Worm (Caenorhabditis elegans) whole organism, L4 larva: ENCODE results near the gene lron-1.

Experiments
- ama-1 ChIP-seq: fragments of 150-350 bp; optimal IDR thresholded peaks from 2 replicates; lab custom pipeline; 2014; ENCODE audit warnings: inconsistent platforms, mixed read lengths
- ceh-82 ChIP-seq: sonication (generic microtip); optimal IDR thresholded peaks from 2 replicates; lab custom pipeline; 2017; ENCODE audit warnings: missing biosample characterization, missing genetic modification characterization
- fos-1 ChIP-seq: fragments of 150-350 bp; optimal IDR thresholded peaks from 2 replicates; lab custom pipeline; 2014; ENCODE audit warnings: missing biosample characterization, missing genetic modification characterization
- lin-39 ChIP-seq: fragments of 150-350 bp; optimal IDR thresholded peaks from 2 replicates; lab custom pipeline; 2014; ENCODE audit warnings: missing biosample characterization, missing genetic modification reagents, missing genetic modification characterization
- lsy-2 ChIP-seq, 2 experiments: fragments of 150-350 bp in 1 of 2; sonication (generic microtip) in 1 of 2; optimal IDR thresholded peaks; 2 replicates each; lab custom pipeline; 2014 to 2017; ENCODE audit warnings: missing biosample characterization in 2 of 2, missing genetic modification characterization in 2 of 2
- nhr-111 ChIP-seq: fragments of 200-800 bp; sonication (Bioruptor generic); optimal IDR thresholded peaks from 2 replicates; lab custom pipeline; 2018; ENCODE audit warnings: mild to moderate bottlenecking, missing genetic modification characterization, missing compliant biosample characterization
- nhr-25 ChIP-seq: sonication (generic microtip); optimal IDR thresholded peaks from 2 replicates; lab custom pipeline; 2017; ENCODE audit warnings: missing genetic modification characterization, mild to moderate bottlenecking, missing compliant biosample characterization, antibody characterized with exemption, moderate library complexity, borderline replicate concordance; ENCODE audit not compliant: insufficient read depth
- rbr-2 ChIP-seq: sonication (generic microtip); optimal IDR thresholded peaks from 2 replicates; lab custom pipeline; 2016; ENCODE audit warnings: missing genotype, missing genetic modification characterization, missing compliant biosample characterization
- skn-1 ChIP-seq: fragments of 150-350 bp; optimal IDR thresholded peaks from 2 replicates; lab custom pipeline; 2014; ENCODE audit warnings: missing biosample characterization, missing genetic modification characterization
- snpc-4 ChIP-seq: fragments of 150-350 bp; optimal IDR thresholded peaks from 2 replicates; lab custom pipeline; 2014; ENCODE audit warnings: missing biosample characterization, missing genetic modification characterization
- unc-130 ChIP-seq: sonication (generic microtip); optimal IDR thresholded peaks from 2 replicates; lab custom pipeline; 2016; ENCODE audit warnings: missing genetic modification reagents, missing genetic modification characterization, missing compliant biosample characterization
- unc-39 ChIP-seq: sonication (generic microtip); optimal IDR thresholded peaks from 2 replicates; lab custom pipeline; 2017; ENCODE audit warnings: missing biosample characterization, missing genetic modification characterization
- unc-62 ChIP-seq, 3 experiments: fragments of 150-350 bp in 1 of 3; sonication (generic microtip); optimal IDR thresholded peaks in 2 of 3; peaks in 1 of 3; 1 replicate in 1 of 3; 2 replicates in 2 of 3; lab custom pipeline; 2014 to 2017; ENCODE audit warnings: missing biosample characterization in 3 of 3, missing genetic modification characterization in 3 of 3, missing genetic modification reagents in 3 of 3, missing genotype in 1 of 3

DNA sequence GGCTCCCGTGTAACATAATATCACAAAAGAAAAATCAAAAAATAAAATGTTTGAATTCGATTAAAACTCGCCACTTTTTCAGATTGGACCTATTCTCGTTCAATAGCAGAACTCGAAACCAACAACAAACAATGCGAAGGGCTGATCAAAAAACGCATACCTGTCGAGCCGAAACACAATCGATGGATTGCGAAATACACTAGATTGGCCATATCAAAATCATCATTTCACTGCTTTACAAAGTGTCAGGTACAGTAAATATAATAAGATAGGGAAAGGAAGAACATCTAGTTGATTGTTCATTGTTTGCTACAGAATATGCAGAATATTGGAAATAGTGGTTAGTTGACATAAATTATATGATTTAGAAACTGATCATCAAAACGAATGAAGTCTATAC, 35.3 kb downstream of the lron-1 start:
- TF ChIP-seq rbr-2 (tag; lab: Kevin White, UChicago) = no peak
- no peak for TF ChIP-seq unc-130 (GFP tag; lab: Kevin White, UChicago)
- no peak for TF ChIP-seq nhr-111
- TF ChIP-seq skn-1 = no peak
- TF ChIP-seq ama-1 (lab: Kevin White, UChicago) = no peak
- TF ChIP-seq fos-1 (tag; lab: Kevin White, UChicago) = no peak
- TF ChIP-seq ceh-82 (tag; lab: Kevin White, UChicago) = no peak
- no peak for TF ChIP-seq snpc-4 (tag; lab: Kevin White, UChicago)
- TF ChIP-seq lin-39 (tag; lab: Kevin White, UChicago) = no peak
- TF ChIP-seq lsy-2 (tag; optimal IDR thresholded peaks at IDR 0.05; lab: Kevin White, UChicago) = no peak
- no peak for TF ChIP-seq unc-62 (GFP tag; optimal IDR thresholded peaks at IDR 0.05 in 1 of 2; lab: Kevin White, UChicago)
- no peak for TF ChIP-seq unc-62 (tag; optimal IDR thresholded peaks at IDR 0.05; lab: Kevin White, UChicago)
- TF ChIP-seq nhr-25 (tag; lab: Kevin White, UChicago) = no peak
- no peak for TF ChIP-seq unc-39 (tag; lab: Kevin White, UChicago)
